Worm (Caenorhabditis elegans): ENCODE measurements around the gene mes-4.
A peak's percentile ranks its signal among the peaks of the same experiment; 100 is the strongest.

mes-4 gene

ce11 chrV:13396426-13396825, 40.9 kb downstream of the mes-4 start (continued):
- TF ChIP-seq pax-3 (tag; optimal IDR thresholded peaks at IDR 0.05) (no peak), fos-1 (tag; optimal IDR thresholded peaks at IDR 0.05) (no peak), nhr-19 (GFP tag; conservative IDR thresholded peaks at IDR 0.05) (0 out of 2 replicates have a peak, but pooled peaks have one; percentile 7), lin-14 (GFP tag; optimal IDR thresholded peaks at IDR 0.05) (peak; percentile 79), ztf-11 (tag; optimal IDR thresholded peaks at IDR 0.05) (peak in 1 of 2 experiments; percentile 18), nhr-12 (tag; optimal IDR thresholded peaks at IDR 0.05) (no peak), irx-1 (tag; optimal IDR thresholded peaks at IDR 0.05) (no peak), elt-3 (tag; optimal IDR thresholded peaks at IDR 0.05) (no peak), nhr-84 (tag; optimal IDR thresholded peaks at IDR 0.05) (no peak), lin-13 (GFP tag; optimal IDR thresholded peaks at IDR 0.05) (no peak), unc-98 (GFP tag; IDR thresholded peaks at IDR 0.05) (no peak), fkh-8 (tag; optimal IDR thresholded peaks at IDR 0.05) (no peak), mep-1 (tag; optimal IDR thresholded peaks at IDR 0.05) (no peak), efl-1 (optimal IDR thresholded peaks at IDR 0.05) (no peak), efl-1 (GFP tag; optimal IDR thresholded peaks at IDR 0.05 in 1 of 2) (peak in 1 of 2 experiments; percentile 86)

DNA sequence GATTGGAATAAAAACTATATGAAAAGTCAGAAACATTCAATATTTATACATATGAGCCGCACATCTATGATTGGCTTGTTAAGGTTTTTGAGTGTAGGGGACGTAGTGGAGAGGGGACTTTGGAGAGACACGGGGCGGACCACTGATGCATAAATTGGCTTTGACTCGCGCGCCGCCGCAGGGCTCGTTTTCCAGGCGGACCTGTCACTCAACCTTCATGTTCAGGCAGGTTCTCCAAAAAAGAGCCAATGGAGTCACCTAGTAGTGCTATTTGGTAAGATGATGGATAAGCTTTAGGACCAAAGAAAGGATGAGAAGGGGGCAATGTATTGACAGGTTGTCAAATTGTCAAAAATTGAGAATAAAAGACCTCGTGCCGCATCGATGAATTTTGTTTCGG, 42.4 kb downstream of the mes-4 start:
- TF ChIP-seq pax-3 (tag; optimal IDR thresholded peaks at IDR 0.05) (peak; percentile 25), tbx-2 (tag; optimal IDR thresholded peaks at IDR 0.05) (peak; percentile 28), lin-15B (tag; optimal IDR thresholded peaks at IDR 0.05) (no peak), ztf-11 (tag; optimal IDR thresholded peaks at IDR 0.05) (no peak)

DNA sequence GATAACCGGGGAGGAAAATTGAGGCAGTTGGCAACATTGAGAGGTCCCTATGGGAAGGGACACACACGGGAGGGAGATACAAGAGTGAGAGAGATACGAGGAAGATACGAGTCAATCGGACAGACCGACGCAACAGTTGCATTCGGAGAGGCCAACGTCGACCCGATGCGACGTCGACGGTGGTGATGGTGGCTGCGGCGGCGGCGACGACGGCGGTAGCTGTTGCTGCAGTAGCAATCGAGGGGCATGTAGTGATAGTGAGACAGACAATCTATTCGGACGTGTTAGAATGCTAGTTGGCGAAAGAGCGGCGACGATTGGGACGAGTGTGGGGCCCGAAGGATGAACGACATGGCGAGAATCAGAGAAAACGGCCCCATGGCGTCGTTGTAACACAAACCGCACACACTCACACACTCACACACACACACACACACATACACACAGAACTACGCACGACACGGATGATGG, 44.0 kb downstream of the mes-4 start:
- TF ChIP-seq nhr-20 (tag; optimal IDR thresholded peaks at IDR 0.05) (peak; percentile 25), snu-23 (GFP tag; optimal IDR thresholded peaks at IDR 0.05) (peak; percentile 49), mdl-1 (tag; optimal IDR thresholded peaks at IDR 0.05) (peak in 1 of 2 experiments; percentile 17), nhr-85 (tag) (peak; percentile 53), dsc-1 (tag; optimal IDR thresholded peaks at IDR 0.05) (peak; percentile 9), blmp-1 (tag; optimal IDR thresholded peaks at IDR 0.05) (peak; percentile 74), swsn-7 (tag; optimal IDR thresholded peaks at IDR 0.05) (peak; percentile 36), nhr-19 (GFP tag; conservative IDR thresholded peaks at IDR 0.05) (peak; percentile 49; the same call in 1 of the 2 replicates), lin-14 (GFP tag; optimal IDR thresholded peaks at IDR 0.05) (peak; percentile 46), rnt-1 (tag; optimal IDR thresholded peaks at IDR 0.05) (peak; percentile 79), fos-1 (tag; optimal IDR thresholded peaks at IDR 0.05) (no peak), hlh-4 (tag; optimal IDR thresholded peaks at IDR 0.05) (no peak), xbp-1 (tag; optimal IDR thresholded peaks at IDR 0.05) (peak; percentile 12), C04F5.9 (tag; optimal IDR thresholded peaks at IDR 0.05) (no peak), unc-62 (GFP tag; optimal IDR thresholded peaks at IDR 0.05) (no peak), lsy-2 (tag; optimal IDR thresholded peaks at IDR 0.05) (peak; percentile 9 to 24), efl-1 (optimal IDR thresholded peaks at IDR 0.05) (no peak), efl-1 (GFP tag; optimal IDR thresholded peaks at IDR 0.05 in 1 of 2) (peak in 1 of 2 experiments; percentile 92), unc-130 (tag; optimal IDR thresholded peaks at IDR 0.05) (peak; percentile 62), mef-2 (tag; optimal IDR thresholded peaks at IDR 0.05) (no peak), unc-98 (GFP tag; IDR thresholded peaks at IDR 0.05) (no peak), nhr-71 (tag; optimal IDR thresholded peaks at IDR 0.05) (peak; percentile 67), nhr-47 (tag; optimal IDR thresholded peaks at IDR 0.05) (peak; percentile 18), unc-86 (tag; optimal IDR thresholded peaks at IDR 0.05) (no peak)

ce11 chrV:13391378-13392258, 45.7 kb downstream of the mes-4 start, which contains the start of gene somi-1:
Gene somi-1 (minus strand): TSS chrV:13391395.
- TF ChIP-seq lin-35 (GFP tag; optimal IDR thresholded peaks at IDR 0.05) (peak in 1 of 2 experiments; percentile 1), lin-13 (GFP tag; optimal IDR thresholded peaks at IDR 0.05) (no peak), nhr-71 (tag; optimal IDR thresholded peaks at IDR 0.05) (peak; percentile 38), mef-2 (tag; optimal IDR thresholded peaks at IDR 0.05) (no peak), ces-1 (GFP tag; optimal IDR thresholded peaks at IDR 0.05) (peak; percentile 44), pqm-1 (tag; optimal IDR thresholded peaks at IDR 0.05) (no peak), grh-1 (GFP tag; IDR thresholded peaks at IDR 0.05) (peak; percentile 42; the same call in 1 of the 2 replicates), nhr-20 (tag; optimal IDR thresholded peaks at IDR 0.05) (peak; percentile 45), lin-15B (tag; optimal IDR thresholded peaks at IDR 0.05) (no peak), ceh-63 (GFP tag; optimal IDR thresholded peaks at IDR 0.05) (no peak), nhr-11 (tag; optimal IDR thresholded peaks at IDR 0.05) (no peak), fkh-4 (tag; optimal IDR thresholded peaks at IDR 0.05; ENCODE audit: borderline replicate concordance) (no peak), unc-62 (GFP tag; optimal IDR thresholded peaks at IDR 0.05) (no peak), efl-3 (GFP tag; optimal IDR thresholded peaks at IDR 0.05) (no peak), snpc-4 (tag; optimal IDR thresholded peaks at IDR 0.05) (no peak), snu-23 (GFP tag; optimal IDR thresholded peaks at IDR 0.05) (peak; percentile 11), efl-1 (optimal IDR thresholded peaks at IDR 0.05) (no peak), efl-1 (GFP tag; optimal IDR thresholded peaks at IDR 0.05 in 1 of 2) (peak in 1 of 2 experiments; percentile 71), mep-1 (tag; optimal IDR thresholded peaks at IDR 0.05) (peak; percentile 40), isw-1 (GFP tag; IDR thresholded peaks at IDR 0.05) (no peak)

Measured in whole organism, L1 larva.